Fruit fly (Drosophila melanogaster) whole organism, wandering third instar larva: Measurements from ENCODE around the gene CG42818.

ENCODE experiments used
- CG9705 ChIP-seq: fragments of 200-800 bp; sonication (Bioruptor generic); optimal IDR thresholded peaks from 2 replicates; lab custom pipeline; 2018; ENCODE audit warnings: missing biosample characterization, mild to moderate bottlenecking, missing genetic modification characterization
- CrebA ChIP-seq: fragments of 200-800 bp; sonication (Bioruptor generic); optimal IDR thresholded peaks from 2 replicates; lab custom pipeline; 2016; ENCODE audit warnings: missing biosample characterization, mild to moderate bottlenecking, missing genetic modification characterization, borderline replicate concordance
- Hr83 ChIP-seq: fragments of 200-300 bp; sonication (Bioruptor generic); optimal IDR thresholded peaks from 2 replicates; lab custom pipeline; 2016; ENCODE audit warnings: missing biosample characterization, mild to moderate bottlenecking, missing genetic modification characterization, moderate library complexity; ENCODE audit not compliant: poor library complexity, severe bottlenecking
- Myc ChIP-seq: fragments of >200 bp; optimal IDR thresholded peaks from 2 replicates; lab custom pipeline; 2017
- Rel ChIP-seq, 2 experiments: fragments of 200-800 bp; sonication (Bioruptor generic) in 1 of 2; optimal IDR thresholded peaks; 2 replicates in 1 of 2; 3 replicates in 1 of 2; lab custom pipeline; 2016 to 2019; ENCODE audit warnings: mild to moderate bottlenecking in 2 of 2, missing biosample characterization in 2 of 2, missing genetic modification characterization in 2 of 2, moderate library complexity in 1 of 2
- br ChIP-seq: fragments of 200-800 bp; sonication (Bioruptor generic); optimal IDR thresholded peaks from 2 replicates; lab custom pipeline; 2016; ENCODE audit warnings: missing biosample characterization, missing genetic modification characterization
- h ChIP-seq: fragments of 200-800 bp; sonication (Bioruptor generic); optimal IDR thresholded peaks from 3 replicates; lab custom pipeline; 2016; ENCODE audit warnings: missing biosample characterization, mild to moderate bottlenecking, missing genetic modification characterization
- jim ChIP-seq: fragments of 175-275, 200-325 bp; sonication (Bioruptor generic); optimal IDR thresholded peaks from 2 replicates; lab custom pipeline; 2016; ENCODE audit warnings: missing biosample characterization, mild to moderate bottlenecking, missing genetic modification characterization
- lola ChIP-seq: fragments of >200 bp; optimal IDR thresholded peaks from 2 replicates; lab custom pipeline; 2017; ENCODE audit warnings: missing biosample characterization, missing genetic modification characterization
- psq ChIP-seq: fragments of 200-800 bp; sonication (Bioruptor generic); optimal IDR thresholded peaks from 3 replicates; lab custom pipeline; 2017; ENCODE audit warnings: missing biosample characterization, mild to moderate bottlenecking, missing genetic modification characterization, moderate library complexity
- sage ChIP-seq: fragments of 200-800 bp; sonication (Bioruptor generic); optimal IDR thresholded peaks from 2 replicates; lab custom pipeline; 2016; ENCODE audit warnings: missing biosample characterization, mild to moderate bottlenecking, missing genetic modification characterization
- sv ChIP-seq: fragments of 200-800 bp; sonication (Bioruptor generic); optimal IDR thresholded peaks from 3 replicates; lab custom pipeline; 2016; ENCODE audit warnings: missing biosample characterization, missing genetic modification characterization
- tai ChIP-seq: sonication (Bioruptor generic); optimal IDR thresholded peaks from 2 replicates; lab custom pipeline; 2016; ENCODE audit warnings: missing biosample characterization, missing genetic modification characterization
- usp ChIP-seq: fragments of >200 bp; optimal IDR thresholded peaks from 2 replicates; lab custom pipeline; 2017; ENCODE audit warnings: missing biosample characterization, missing genetic modification characterization

DNA sequence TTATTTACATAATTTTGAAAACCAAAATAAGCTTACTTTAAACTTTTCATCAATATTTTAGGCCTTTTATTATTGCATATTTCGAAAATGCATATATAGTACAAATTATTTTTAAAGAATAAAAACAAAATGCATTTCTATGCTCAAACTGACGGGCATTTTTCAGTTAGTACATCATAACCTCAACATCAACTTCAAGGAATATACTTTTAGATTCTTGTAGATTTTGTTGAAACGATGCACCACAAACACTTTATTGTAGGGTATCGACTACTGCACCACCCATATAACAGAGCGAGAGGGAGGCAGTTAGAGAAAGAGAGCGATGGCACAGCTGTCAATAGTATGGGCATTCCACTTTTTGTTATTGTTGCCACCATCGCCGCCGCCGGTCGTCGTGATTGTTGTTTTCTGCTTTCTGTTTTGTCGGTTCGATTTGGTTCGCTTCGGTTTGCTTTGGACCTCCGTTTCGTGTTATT is 38.1 kb downstream of the CG42818 start:
- TF ChIP-seq h (GFP tag; lab: Kevin White, UChicago) (peak; percentile 78), lola (GFP tag; lab: Kevin White, UChicago) (no peak), Hr83 (GFP tag; lab: Kevin White, UChicago) (no peak), sage (no peak), sv (GFP tag; lab: Kevin White, UChicago) (peak; percentile 88), br (peak; percentile 49), CrebA (no peak), usp (GFP tag; lab: Kevin White, UChicago) (no peak), Rel (GFP tag; optimal IDR thresholded peaks at IDR 0.05; lab: Kevin White, UChicago) (no peak), Rel (tag; optimal IDR thresholded peaks at IDR 0.05; lab: Kevin White, UChicago) (no peak), jim (GFP tag; lab: Kevin White, UChicago) (no peak), tai (no peak), psq (GFP tag; lab: Kevin White, UChicago) (peak; percentile 56), Myc (lab: Kevin White, UChicago) (no peak), CG9705 (GFP tag; lab: Kevin White, UChicago) (no peak)
